Fruit fly (Drosophila melanogaster): ENCODE results near the gene exex.

exex gene

DNA sequence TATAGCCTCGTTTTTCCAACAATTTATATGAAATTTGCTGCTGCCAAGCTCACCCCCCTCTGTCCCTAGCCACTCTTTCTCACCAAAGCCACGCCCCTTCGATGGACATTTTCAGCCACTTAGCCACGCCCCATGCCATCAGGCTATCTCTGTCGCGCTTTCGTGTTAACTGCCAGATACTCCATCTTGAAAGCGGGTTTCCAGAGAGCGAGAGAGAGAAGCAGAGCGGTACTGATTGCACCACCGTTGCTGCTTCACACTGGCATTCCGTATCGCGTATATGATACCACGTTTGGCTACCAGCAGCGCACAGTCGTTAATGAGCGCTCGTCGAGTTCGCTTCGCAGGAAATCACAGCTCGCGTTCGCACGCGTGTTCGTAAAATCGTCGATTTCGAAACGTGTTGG is at the start of gene exex:
Gene exex, plus strand, starts transcription at position 307 of the 407 bp plus-strand sequence.
- TF ChIP-seq noc (tag; optimal IDR thresholded peaks at IDR 0.05) = peak; percentile 63

DNA sequence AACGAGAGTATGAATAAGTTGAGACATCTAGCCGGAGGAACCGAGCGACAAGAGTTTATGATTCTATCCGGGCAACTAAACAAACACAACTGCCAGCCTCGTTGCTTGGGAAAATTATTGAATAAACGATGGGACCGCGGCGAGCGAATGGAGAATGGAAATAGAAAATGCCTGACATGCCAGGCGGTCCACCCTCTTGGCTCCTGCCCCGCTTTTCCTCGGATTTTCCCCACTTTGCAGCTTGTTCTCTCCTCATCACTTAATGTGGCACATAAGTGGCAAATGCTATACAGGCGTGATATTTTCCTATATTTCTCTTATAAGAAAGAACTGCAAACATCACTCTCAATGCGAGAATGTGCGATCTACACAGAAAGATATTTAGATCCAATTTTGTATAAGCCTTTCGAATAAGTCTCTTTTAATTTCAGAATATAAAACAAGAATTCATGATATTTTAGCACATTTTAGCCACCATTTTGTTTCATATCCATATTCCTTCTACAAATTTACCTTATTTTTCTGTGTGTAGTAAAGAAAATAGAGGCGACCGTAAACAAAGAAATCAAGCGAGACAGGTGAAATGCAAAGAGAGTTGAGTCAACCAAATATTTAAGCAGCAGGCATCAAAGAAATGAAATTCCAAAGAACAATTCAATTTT is 44.4 kb upstream of the exex start:
- TF ChIP-seq noc (tag; optimal IDR thresholded peaks at IDR 0.05) = peak; percentile 83

DNA sequence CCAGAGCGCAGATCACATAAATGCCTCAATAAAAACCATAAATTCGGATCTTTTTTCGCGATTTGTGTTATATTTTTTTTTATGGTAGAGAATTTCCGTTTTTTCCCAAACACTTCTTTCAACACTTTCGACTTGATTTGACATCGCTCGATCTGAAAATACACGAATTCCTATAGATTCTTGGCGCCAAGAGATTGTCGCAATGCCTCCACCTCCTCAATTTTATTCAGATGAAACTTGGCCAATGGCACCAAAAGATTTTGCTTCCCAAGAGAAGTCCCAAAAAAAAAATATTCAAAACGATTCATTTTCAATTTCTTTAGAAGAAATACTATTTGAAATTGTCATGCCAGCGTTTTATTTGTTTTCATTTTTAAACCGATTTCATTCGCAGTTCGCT is 43.4 kb upstream of the exex start:
- TF ChIP-seq noc (tag; optimal IDR thresholded peaks at IDR 0.05) = no peak

- TF ChIP-seq noc (tag; optimal IDR thresholded peaks at IDR 0.05) = no peak
These were observed 38.1 kb upstream of the exex start for dm6 chr3L:7909695-7910463.

dm6 chr3L:7910916-7911467 is 37.0 kb upstream of the exex start:
- no peak for TF ChIP-seq noc (tag; optimal IDR thresholded peaks at IDR 0.05)

DNA sequence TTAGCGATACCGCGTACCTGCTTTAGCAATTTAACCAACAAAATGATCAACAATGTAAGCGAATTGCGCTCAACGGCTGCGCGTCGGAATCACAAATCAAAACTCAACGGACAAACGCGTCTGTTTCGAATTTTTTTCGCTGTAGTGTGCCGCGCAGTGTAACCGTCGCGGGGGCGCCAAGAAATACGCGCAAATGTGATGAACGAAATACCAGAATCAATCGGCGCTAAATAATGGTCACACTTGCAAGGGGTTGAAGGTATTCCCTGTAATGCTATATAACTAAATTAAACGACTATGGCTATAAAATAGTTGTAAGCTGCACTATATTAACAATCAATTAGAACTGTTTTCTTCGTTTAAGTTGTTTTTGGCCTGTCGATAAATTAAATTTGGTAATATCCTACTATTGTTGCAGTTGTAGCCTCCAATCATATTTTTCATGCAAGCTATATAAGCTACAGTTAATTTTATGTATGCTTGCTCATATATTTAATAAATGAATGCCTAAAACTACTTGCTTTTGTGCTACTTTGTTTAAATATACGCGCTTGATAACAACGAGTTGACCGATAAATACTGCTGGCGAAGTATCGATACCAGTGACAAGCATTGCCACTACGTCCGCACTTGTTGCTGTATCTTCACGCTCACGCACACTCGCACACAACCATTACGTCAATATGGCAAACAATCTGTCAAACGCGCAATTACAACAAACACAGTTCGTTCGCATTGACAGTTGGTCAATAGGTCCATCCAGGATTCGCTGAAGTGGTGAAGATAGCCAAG is 36.0 kb upstream of the exex start, which contains the start of the genes pbl and CG8281:
Gene pbl, minus strand, starts transcription at position 190 of the 792 bp plus-strand sequence.
Gene CG8281, plus strand, starts transcription at position 699 of the 792 bp plus-strand sequence.
- TF ChIP-seq noc (tag; optimal IDR thresholded peaks at IDR 0.05) = peak; percentile 10

DNA sequence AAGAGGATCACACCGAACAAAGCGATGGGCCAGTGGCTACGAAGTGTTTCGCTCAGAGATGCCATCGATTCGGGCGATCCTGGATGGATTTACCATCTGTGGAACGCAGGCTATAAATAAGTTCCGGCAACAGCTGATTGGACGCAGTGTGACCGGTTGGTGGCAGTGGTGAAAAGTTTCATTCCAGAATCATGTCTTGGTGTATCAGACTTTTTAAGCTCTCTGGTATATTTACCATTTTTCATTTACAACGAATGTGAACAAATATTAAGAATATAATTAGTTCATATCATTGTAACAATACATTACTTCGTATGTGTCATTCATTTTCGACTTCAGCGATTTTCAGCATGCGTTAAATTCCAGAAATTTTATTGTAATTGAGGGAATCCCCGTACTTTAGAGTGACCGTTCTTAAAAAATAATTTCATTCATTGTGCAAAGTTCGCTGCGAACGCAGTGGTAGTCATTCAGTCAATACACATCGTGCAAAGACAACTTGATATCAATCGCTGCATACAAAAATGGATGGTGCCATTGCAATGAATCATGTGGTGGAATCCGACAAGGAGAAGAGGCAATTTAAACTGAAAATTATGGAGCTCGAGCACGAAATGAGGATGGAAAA is 32.9 kb upstream of the exex start, which contains the start of gene Tmem43:
Gene Tmem43, minus strand, starts transcription at position 152 of the 628 bp plus-strand sequence.
- TF ChIP-seq noc (tag; optimal IDR thresholded peaks at IDR 0.05) = no peak

dm6 chr3L:7915808-7916619 is 32.0 kb upstream of the exex start:
- TF ChIP-seq noc (tag; optimal IDR thresholded peaks at IDR 0.05) = no peak

DNA sequence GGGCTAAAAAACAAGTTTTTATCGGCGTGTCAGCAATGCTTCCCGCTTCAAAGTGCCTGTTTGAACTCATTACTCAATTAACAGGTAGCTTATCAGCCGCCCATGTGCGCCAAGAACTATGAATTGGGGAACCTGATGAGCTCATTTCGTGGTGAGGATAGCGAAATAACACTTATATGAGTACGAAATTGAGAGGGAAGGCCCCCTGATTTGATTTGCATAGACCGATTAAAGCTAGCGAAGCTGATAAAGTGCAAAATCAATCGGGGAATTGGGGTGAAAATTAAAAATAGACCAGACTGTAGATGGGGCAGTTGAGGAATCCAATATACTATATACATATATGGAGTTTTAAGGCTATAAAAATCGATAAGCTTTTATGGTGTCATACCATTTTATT is 13.8 kb upstream of the exex start:
- no peak for TF ChIP-seq noc (tag; optimal IDR thresholded peaks at IDR 0.05)

DNA sequence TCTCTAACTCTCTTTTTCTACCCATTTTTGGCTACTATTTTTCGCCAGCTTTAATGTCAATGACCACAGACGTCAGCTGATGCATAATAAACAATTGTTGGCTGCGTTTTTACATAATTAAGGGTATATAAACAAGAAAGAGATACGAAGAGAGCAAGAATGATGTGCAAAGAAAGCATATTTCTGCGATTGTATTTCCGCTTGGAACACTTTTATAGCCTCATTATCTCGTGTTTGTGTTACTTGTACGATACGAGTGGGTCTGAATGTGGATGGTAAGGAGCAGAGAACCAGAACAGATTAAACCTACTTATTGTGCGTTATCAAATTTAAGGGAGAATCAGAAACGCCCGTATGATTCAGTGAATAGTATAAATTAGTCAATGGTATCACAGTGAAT is 13.1 kb upstream of the exex start:
- peak; percentile 56 for TF ChIP-seq noc (tag; optimal IDR thresholded peaks at IDR 0.05)

DNA sequence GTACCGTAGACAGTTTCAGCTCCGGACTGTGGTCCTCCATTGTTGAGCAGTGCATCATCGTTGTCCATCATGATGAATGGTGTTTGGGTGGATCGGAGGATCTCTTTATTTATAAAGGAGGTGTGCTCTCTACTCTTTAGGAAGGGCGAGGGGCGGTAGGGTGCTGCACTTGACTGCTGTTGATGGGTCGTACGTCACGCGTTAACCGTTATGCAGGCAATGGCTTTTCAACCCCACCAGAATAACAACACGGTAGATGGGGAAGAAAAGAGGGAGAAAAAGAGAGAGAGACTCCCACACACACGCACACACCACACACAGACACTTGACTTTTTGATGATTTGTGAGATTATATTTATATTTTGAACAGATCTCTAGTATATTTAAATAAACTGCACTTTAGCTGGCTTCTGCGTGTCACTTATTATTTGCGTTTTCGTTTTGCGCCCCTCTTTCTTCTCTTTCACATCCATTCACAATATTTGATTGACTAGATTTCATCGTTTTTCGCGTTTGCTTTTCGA is 12.5 kb upstream of the exex start:
- no peak for TF ChIP-seq noc (tag; optimal IDR thresholded peaks at IDR 0.05)

DNA sequence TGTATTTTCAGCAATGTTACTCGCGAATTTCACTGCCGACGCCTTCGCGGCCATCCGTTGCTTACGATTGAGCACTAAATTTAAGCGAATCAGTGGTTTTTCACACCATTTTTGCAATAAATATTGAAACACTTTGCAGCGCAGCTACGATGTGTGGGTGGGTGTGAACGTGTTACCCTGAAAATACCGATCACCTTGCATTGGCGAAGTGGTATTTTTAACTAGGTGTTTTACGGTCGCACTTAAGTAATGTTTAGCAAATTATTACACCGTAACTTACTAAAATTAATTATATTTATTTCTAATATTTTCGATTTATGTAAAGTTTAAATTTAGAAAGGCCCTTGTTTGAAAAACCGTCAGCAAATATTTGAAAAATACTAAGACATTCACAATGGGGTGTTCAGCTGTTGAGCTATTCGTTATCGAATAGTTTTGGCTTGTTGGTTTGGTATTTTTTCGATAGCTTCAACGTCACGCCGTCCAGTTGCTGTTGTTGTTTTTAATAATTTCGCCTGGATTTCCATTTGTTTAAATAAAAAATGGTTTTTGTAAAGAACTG is 12.0 kb upstream of the exex start, which contains the start of the genes syd and Srp9:
Gene syd, minus strand, starts transcription at position 188 of the 562 bp plus-strand sequence.
Gene Srp9, plus strand, starts transcription at position 441 of the 562 bp plus-strand sequence.
- no peak for TF ChIP-seq noc (tag; optimal IDR thresholded peaks at IDR 0.05)

DNA sequence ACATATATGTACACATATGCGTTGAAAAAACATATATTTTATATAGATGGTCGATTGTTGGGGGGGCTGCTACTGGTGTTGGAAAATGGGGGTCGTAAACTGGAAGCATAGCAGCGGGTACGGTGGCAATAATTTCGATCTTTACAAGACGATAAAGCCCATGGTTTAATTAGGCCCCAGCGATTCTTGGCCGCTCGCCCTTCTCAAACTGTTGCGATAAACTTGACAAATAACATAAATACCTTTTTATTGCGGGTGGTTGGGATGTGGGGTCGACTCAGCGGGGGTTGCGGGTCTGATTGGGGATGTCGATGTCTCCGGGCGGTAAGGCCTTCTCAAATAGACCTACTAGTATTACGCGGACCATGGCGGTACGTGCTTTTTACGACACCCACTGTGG is 9.3 kb upstream of the exex start:
- TF ChIP-seq noc (tag; optimal IDR thresholded peaks at IDR 0.05) = no peak
